Worm (Caenorhabditis elegans) whole organism, L2 larva: Measurements from ENCODE around the gene eat-20.

Experiments
- C34F6.9 ChIP-seq: fragments of 150-350 bp; optimal IDR thresholded peaks from 2 replicates; lab custom pipeline; 2014; ENCODE audit warnings: missing biosample characterization, missing genetic modification characterization
- F13H6.1 ChIP-seq: sonication (generic microtip); optimal IDR thresholded peaks from 2 replicates; lab custom pipeline; 2016; ENCODE audit warnings: missing genetic modification characterization, missing compliant biosample characterization
- alr-1 ChIP-seq: fragments of 150-350 bp; optimal IDR thresholded peaks from 2 replicates; lab custom pipeline; 2014; ENCODE audit warnings: missing biosample characterization, missing genetic modification characterization
- aly-2 ChIP-seq: fragments of 150-350 bp; optimal IDR thresholded peaks from 2 replicates; lab custom pipeline; 2014; ENCODE audit warnings: missing biosample characterization, missing genetic modification characterization
- ama-1 ChIP-seq: fragments of 150-350 bp; optimal IDR thresholded peaks from 2 replicates; lab custom pipeline; 2018; ENCODE audit warnings: inconsistent platforms
- blmp-1 ChIP-seq: sonication (generic microtip); optimal IDR thresholded peaks from 2 replicates; lab custom pipeline; 2017; ENCODE audit warnings: missing genetic modification characterization, mild to moderate bottlenecking, missing compliant biosample characterization, antibody characterized with exemption, moderate library complexity; ENCODE audit not compliant: insufficient read depth
- ceh-16 ChIP-seq: fragments of 150-350 bp; optimal IDR thresholded peaks from 2 replicates; lab custom pipeline; 2014; ENCODE audit warnings: missing biosample characterization, missing genetic modification characterization
- ceh-82 ChIP-seq: fragments of 150-350 bp; optimal IDR thresholded peaks from 2 replicates; lab custom pipeline; 2014; ENCODE audit warnings: missing biosample characterization, missing genetic modification characterization
- crh-2 ChIP-seq: sonication (generic microtip); optimal IDR thresholded peaks from 2 replicates; lab custom pipeline; 2017; ENCODE audit warnings: missing biosample characterization, missing genetic modification characterization
- dmd-4 ChIP-seq: sonication (generic microtip); optimal IDR thresholded peaks from 2 replicates; lab custom pipeline; 2017; ENCODE audit warnings: missing biosample characterization, missing genetic modification characterization
- egl-27 ChIP-seq: sonication (generic microtip); optimal IDR thresholded peaks from 3 replicates; lab custom pipeline; 2017; ENCODE audit warnings: missing biosample characterization, missing genetic modification reagents, missing genetic modification characterization
- gmeb-1 ChIP-seq: fragments of 150-350 bp; optimal IDR thresholded peaks from 2 replicates; lab custom pipeline; 2014; ENCODE audit warnings: missing biosample characterization, missing genetic modification characterization
- lin-11 ChIP-seq: fragments of 150-350 bp; sonication (generic microtip); optimal IDR thresholded peaks from 2 replicates; lab custom pipeline; 2014; ENCODE audit warnings: missing biosample characterization, missing genetic modification characterization, inconsistent platforms, mixed read lengths
- lin-39 ChIP-seq: fragments of 150-350 bp; optimal IDR thresholded peaks from 2 replicates; lab custom pipeline; 2014; ENCODE audit warnings: missing biosample characterization, missing genetic modification reagents, missing genetic modification characterization
- lsy-2 ChIP-seq, 2 experiments: fragments of 150-350 bp in 1 of 2; sonication (generic microtip) in 1 of 2; optimal IDR thresholded peaks; 2 replicates each; lab custom pipeline; 2014 to 2017; ENCODE audit warnings: missing biosample characterization in 2 of 2, missing genetic modification characterization in 2 of 2
- mab-5 ChIP-seq: fragments of 150-350 bp; optimal IDR thresholded peaks from 2 replicates; lab custom pipeline; 2014; ENCODE audit warnings: missing biosample characterization, missing genetic modification characterization
- mbf-1 ChIP-seq: sonication (generic microtip); optimal IDR thresholded peaks from 2 replicates; lab custom pipeline; 2017; ENCODE audit warnings: missing biosample characterization, missing genetic modification characterization
- nhr-11 ChIP-seq: fragments of 150-350 bp; optimal IDR thresholded peaks from 2 replicates; lab custom pipeline; 2014; ENCODE audit warnings: missing biosample characterization, missing genetic modification characterization
- nhr-12 ChIP-seq: fragments of 150-350 bp; optimal IDR thresholded peaks from 2 replicates; lab custom pipeline; 2014; ENCODE audit warnings: missing biosample characterization, missing genetic modification characterization
- nhr-129 ChIP-seq: fragments of 150-350 bp; optimal IDR thresholded peaks from 2 replicates; lab custom pipeline; 2014; ENCODE audit warnings: missing biosample characterization, missing genetic modification characterization
- nhr-23 ChIP-seq: fragments of 150-350 bp; optimal IDR thresholded peaks from 2 replicates; lab custom pipeline; 2014; ENCODE audit warnings: missing biosample characterization, missing genetic modification reagents, missing genetic modification characterization
- nhr-237 ChIP-seq: fragments of 150-350 bp; optimal IDR thresholded peaks from 2 replicates; lab custom pipeline; 2014; ENCODE audit warnings: missing biosample characterization, missing genetic modification characterization
- nhr-25 ChIP-seq: fragments of 150-350 bp; sonication (generic microtip); optimal IDR thresholded peaks from 3 replicates; lab custom pipeline; 2014; ENCODE audit warnings: missing biosample characterization, missing genetic modification characterization
- nhr-6 ChIP-seq: fragments of 150-350 bp; optimal IDR thresholded peaks from 2 replicates; lab custom pipeline; 2014; ENCODE audit warnings: missing biosample characterization, missing genetic modification characterization
- peb-1 ChIP-seq: fragments of 150-350 bp; optimal IDR thresholded peaks from 2 replicates; lab custom pipeline; 2014; ENCODE audit warnings: missing biosample characterization, missing genetic modification characterization
- sem-4 ChIP-seq: fragments of 150-350 bp; optimal IDR thresholded peaks from 2 replicates; lab custom pipeline; 2014; ENCODE audit warnings: missing biosample characterization, missing genetic modification reagents, missing genetic modification characterization
- sma-3 ChIP-seq: sonication (generic microtip); optimal IDR thresholded peaks from 2 replicates; lab custom pipeline; 2016; ENCODE audit warnings: missing genetic modification reagents, missing genetic modification characterization, missing compliant biosample characterization
- sma-9 ChIP-seq, 2 experiments: fragments of 150-350 bp in 1 of 2; sonication (generic microtip) in 1 of 2; optimal IDR thresholded peaks; 2 replicates each; lab custom pipeline; 2014 to 2016; ENCODE audit warnings: missing genetic modification characterization in 2 of 2, mild to moderate bottlenecking in 1 of 2, missing biosample characterization in 1 of 2, missing compliant biosample characterization in 1 of 2, missing genetic modification reagents in 1 of 2, moderate library complexity in 1 of 2
- snpc-4 ChIP-seq: fragments of 150-350 bp; optimal IDR thresholded peaks from 2 replicates; lab custom pipeline; 2014; ENCODE audit warnings: missing biosample characterization, missing genetic modification characterization
- unc-55 ChIP-seq: fragments of 150-350 bp; sonication (generic microtip); optimal IDR thresholded peaks from 3 replicates; lab custom pipeline; 2014; ENCODE audit warnings: missing biosample characterization, missing genetic modification reagents, missing genetic modification characterization
- ztf-11 ChIP-seq: sonication (generic microtip); optimal IDR thresholded peaks from 2 replicates; lab custom pipeline; 2017; ENCODE audit warnings: missing biosample characterization, missing genetic modification characterization
- ztf-4 ChIP-seq: fragments of 150-350 bp; optimal IDR thresholded peaks from 2 replicates; lab custom pipeline; 2014; ENCODE audit warnings: missing biosample characterization, missing genetic modification characterization

Gene eat-20

DNA sequence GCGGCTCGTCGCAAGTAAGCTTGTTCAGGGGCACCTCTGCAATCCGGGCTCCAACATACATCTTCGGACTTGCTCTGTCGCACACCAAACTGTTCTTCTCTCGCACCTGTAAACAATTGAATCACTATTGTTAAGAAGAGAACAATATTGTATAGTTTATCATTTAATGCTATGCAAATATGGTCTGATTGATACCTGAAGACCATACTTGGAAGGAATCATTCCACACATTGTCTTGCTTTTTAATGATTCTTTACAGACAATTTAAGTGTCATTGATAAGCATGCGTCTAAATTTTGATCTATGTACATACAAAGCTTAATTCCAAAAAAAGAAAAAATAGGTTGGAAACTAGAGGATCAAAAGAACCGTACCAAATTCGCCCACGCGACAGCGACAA, 37.1 kb downstream of the eat-20 start:
- peak; percentile 16 for TF ChIP-seq sma-9 (GFP tag; optimal IDR thresholded peaks at IDR 0.05; lab: Kevin White, UChicago)
- no peak for TF ChIP-seq sma-9 (tag; optimal IDR thresholded peaks at IDR 0.05; lab: Kevin White, UChicago)
- TF ChIP-seq ama-1, result no peak

DNA sequence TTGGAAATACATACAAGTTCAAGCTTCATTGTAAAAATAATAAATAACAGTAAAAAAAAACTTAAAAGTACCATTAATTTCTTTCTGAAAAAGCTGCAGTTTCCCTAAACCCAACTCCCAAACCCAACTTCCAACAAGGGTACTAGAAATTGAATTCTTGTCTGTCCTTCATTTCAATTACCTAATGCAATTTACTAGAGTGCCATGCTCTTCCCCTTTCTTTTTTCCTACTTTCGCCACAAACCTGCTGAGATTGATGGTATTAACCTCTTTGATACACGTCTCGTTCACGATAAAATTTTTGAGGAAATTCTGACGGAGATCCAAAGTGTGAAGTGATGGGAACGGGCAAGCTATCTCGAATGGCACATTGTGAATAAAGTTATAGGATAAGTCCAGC, 38.1 kb downstream of the eat-20 start:
- TF ChIP-seq aly-2 (tag; lab: Kevin White, UChicago) (no peak), ceh-82 (tag; lab: Kevin White, UChicago) (no peak), sma-3 (GFP tag; lab: Kevin White, UChicago) (no peak), blmp-1 (no peak), crh-2 (tag; lab: Kevin White, UChicago) (no peak), sem-4 (tag; lab: Kevin White, UChicago) (no peak), ztf-4 (no peak), mbf-1 (tag; lab: Kevin White, UChicago) (no peak), ama-1 (no peak), ceh-16 (no peak), peb-1 (no peak), nhr-11 (tag; lab: Kevin White, UChicago) (no peak), lsy-2 (tag; optimal IDR thresholded peaks at IDR 0.05; lab: Kevin White, UChicago) (no peak), nhr-6 (no peak), gmeb-1 (no peak), nhr-12 (tag; lab: Kevin White, UChicago) (no peak)
- TF ChIP-seq, all 48 proteins: peak for 0

DNA sequence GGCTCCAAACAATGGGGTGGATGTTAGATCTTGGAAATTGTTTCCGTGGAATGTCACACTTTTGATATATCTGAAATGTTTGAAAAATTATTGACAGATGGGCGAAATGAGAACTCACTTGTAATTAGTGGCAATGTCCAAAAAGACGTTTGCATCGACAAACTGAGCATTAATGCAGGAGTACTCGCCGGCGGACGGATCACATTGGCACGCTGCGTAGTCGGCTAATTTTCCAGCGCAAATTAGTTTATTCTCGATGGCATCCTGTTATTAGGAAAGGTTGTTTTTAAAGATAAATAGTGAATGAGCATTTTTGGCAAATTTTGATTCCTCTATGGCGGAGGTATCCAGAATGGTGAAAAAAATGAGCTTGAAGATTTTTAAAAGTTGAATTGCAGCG, 41.0 kb downstream of the eat-20 start:
- TF ChIP-seq dmd-4 (tag; lab: Kevin White, UChicago) (no peak), alr-1 (tag; lab: Kevin White, UChicago) (no peak), crh-2 (tag; lab: Kevin White, UChicago) (no peak), ceh-16 (no peak), sem-4 (tag; lab: Kevin White, UChicago) (no peak), nhr-237 (tag; lab: Kevin White, UChicago) (no peak), egl-27 (tag; lab: Kevin White, UChicago) (no peak), C34F6.9 (tag; lab: Kevin White, UChicago) (no peak), F13H6.1 (tag; lab: Kevin White, UChicago) (no peak), ztf-4 (no peak), mbf-1 (tag; lab: Kevin White, UChicago) (no peak), snpc-4 (tag; lab: Kevin White, UChicago) (no peak), lsy-2 (tag; optimal IDR thresholded peaks at IDR 0.05; lab: Kevin White, UChicago) (no peak), peb-1 (no peak), nhr-6 (no peak), nhr-129 (no peak), lin-39 (tag; lab: Kevin White, UChicago) (no peak)

DNA sequence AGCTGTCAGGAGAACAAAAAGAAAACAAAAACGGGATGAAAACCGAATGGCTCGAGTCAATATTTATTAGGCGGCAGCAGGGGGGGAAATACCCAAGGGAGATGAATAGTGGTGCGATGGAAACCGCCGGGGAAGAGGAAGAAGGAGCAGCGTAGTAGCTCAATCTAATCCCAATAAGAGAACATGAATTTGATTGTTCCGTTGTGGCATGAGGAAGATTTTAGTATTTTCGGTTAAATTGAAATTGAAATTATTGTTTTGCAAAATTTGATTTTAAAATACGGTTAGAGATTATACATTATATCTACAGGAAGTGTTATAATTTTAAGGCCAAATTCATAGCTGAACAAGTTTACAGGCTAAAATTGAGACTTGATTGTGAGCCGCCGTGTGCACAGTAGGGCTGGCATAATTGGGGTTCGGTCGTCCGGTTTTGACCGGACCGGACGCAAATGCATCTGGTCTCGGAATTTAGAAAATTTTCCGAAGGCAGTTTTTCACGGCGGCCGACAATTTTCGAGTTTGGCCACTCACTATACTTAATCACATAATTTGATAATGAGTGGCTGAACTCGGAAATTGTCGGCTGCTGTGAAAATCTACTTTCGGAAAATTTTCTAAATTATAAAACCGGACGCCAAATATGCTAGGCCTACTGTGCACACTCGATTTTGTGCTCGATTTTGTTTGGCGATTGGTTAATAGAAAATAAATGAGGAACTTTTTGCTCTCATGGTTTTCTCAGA, 42.4 kb downstream of the eat-20 start:
- TF ChIP-seq alr-1 (tag; lab: Kevin White, UChicago), result no peak
- peak; percentile 2 for TF ChIP-seq snpc-4 (tag; lab: Kevin White, UChicago)

DNA sequence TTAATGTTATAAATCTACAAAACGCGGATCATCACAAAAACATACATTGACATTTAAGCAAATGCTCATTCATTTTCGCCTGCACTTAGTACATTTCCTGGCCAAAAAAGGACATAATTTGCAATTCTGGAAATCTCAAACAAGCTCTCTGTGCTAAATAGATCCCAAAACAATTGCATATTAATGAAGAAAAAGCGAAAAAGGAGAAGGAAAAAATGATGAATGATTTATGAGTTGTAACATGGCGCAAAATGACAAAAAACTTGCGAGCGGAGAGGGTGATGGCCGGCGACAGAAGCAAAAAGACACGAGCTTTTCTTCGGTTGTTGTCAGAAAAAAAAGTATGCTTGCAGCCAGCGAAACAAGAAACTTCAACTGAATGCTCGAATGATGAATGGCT, 45.1 kb downstream of the eat-20 start:
- no peak for TF ChIP-seq alr-1 (tag; lab: Kevin White, UChicago)
- TF ChIP-seq sma-9 (GFP tag; optimal IDR thresholded peaks at IDR 0.05; lab: Kevin White, UChicago), result peak; percentile 19
- TF ChIP-seq sma-9 (tag; optimal IDR thresholded peaks at IDR 0.05; lab: Kevin White, UChicago), result no peak
- TF ChIP-seq gmeb-1, result no peak
- TF ChIP-seq mbf-1 (tag; lab: Kevin White, UChicago), result no peak
- peak in 1 of 2 experiments; percentile 21 for TF ChIP-seq lsy-2 (tag; optimal IDR thresholded peaks at IDR 0.05; lab: Kevin White, UChicago)
- TF ChIP-seq mab-5 (tag; lab: Kevin White, UChicago), result peak; percentile 15
- TF ChIP-seq nhr-25 (tag; lab: Kevin White, UChicago), result no peak
- no peak for TF ChIP-seq nhr-23 (tag; lab: Kevin White, UChicago)
- no peak for TF ChIP-seq lin-11
- no peak for TF ChIP-seq snpc-4 (tag; lab: Kevin White, UChicago)
- no peak for TF ChIP-seq nhr-237 (tag; lab: Kevin White, UChicago)
- TF ChIP-seq aly-2 (tag; lab: Kevin White, UChicago), result no peak
- TF ChIP-seq lin-39 (tag; lab: Kevin White, UChicago), result no peak
- TF ChIP-seq nhr-6, result no peak
- TF ChIP-seq sma-3 (GFP tag; lab: Kevin White, UChicago), result no peak
- no peak for TF ChIP-seq ama-1
- no peak for TF ChIP-seq F13H6.1 (tag; lab: Kevin White, UChicago)
- no peak for TF ChIP-seq nhr-12 (tag; lab: Kevin White, UChicago)
- peak; percentile 57 for TF ChIP-seq unc-55 (GFP tag; lab: Kevin White, UChicago)
- TF ChIP-seq ztf-11 (tag; lab: Kevin White, UChicago), result no peak
- TF ChIP-seq crh-2 (tag; lab: Kevin White, UChicago), result peak; percentile 15
- TF ChIP-seq dmd-4 (tag; lab: Kevin White, UChicago), result no peak
- no peak for TF ChIP-seq sem-4 (tag; lab: Kevin White, UChicago)
